Worm (Caenorhabditis elegans) whole organism, L3 larva: Measurements from ENCODE around the gene F21D5.7.
"Not testable (repeated sequence)": the region's sequence is repeated elsewhere in the genome, so short reads cannot be mapped to it uniquely, and the experiment has no call there.

ENCODE experiments used
- R02D3.7 ChIP-seq: fragments of 150-350 bp; optimal IDR thresholded peaks from 2 replicates; lab custom pipeline; 2014; ENCODE audit warnings: missing biosample characterization, missing genetic modification characterization
- ZK546.5 ChIP-seq: sonication (generic microtip); optimal IDR thresholded peaks from 2 replicates; lab custom pipeline; 2017; ENCODE audit warnings: missing biosample characterization, missing genetic modification characterization
- ceh-16 ChIP-seq: sonication (generic microtip); optimal IDR thresholded peaks from 2 replicates; lab custom pipeline; 2017; ENCODE audit warnings: missing biosample characterization, missing genetic modification characterization
- ceh-28 ChIP-seq: fragments of 150-350 bp; optimal IDR thresholded peaks from 2 replicates; lab custom pipeline; 2014; ENCODE audit warnings: missing biosample characterization, missing genetic modification reagents, missing genetic modification characterization
- daf-12 ChIP-seq: fragments of 150-350 bp; optimal IDR thresholded peaks from 2 replicates; lab custom pipeline; 2014; ENCODE audit warnings: missing biosample characterization, missing genetic modification reagents, missing genetic modification characterization
- egl-27 ChIP-seq: sonication (generic microtip); optimal IDR thresholded peaks from 4 replicates; lab custom pipeline; 2017; ENCODE audit warnings: missing biosample characterization, missing genetic modification reagents, missing genetic modification characterization
- egl-5 ChIP-seq: fragments of 150-350 bp; optimal IDR thresholded peaks from 2 replicates; lab custom pipeline; 2017; ENCODE audit warnings: missing biosample characterization, missing genetic modification reagents, missing genetic modification characterization, inconsistent platforms
- elt-1 ChIP-seq: fragments of 150-350 bp; optimal IDR thresholded peaks from 2 replicates; lab custom pipeline; 2014; ENCODE audit warnings: missing biosample characterization, missing genetic modification characterization
- elt-2 ChIP-seq: sonication (generic microtip); optimal IDR thresholded peaks from 2 replicates; lab custom pipeline; 2016; ENCODE audit warnings: missing genetic modification reagents, mild to moderate bottlenecking, missing genetic modification characterization, missing compliant biosample characterization
- elt-3 ChIP-seq, 3 experiments: fragments of 150-350 bp in 1 of 3; sonication (generic microtip) in 2 of 3; optimal IDR thresholded peaks; 2 replicates in 2 of 3; 4 replicates in 1 of 3; lab custom pipeline; 2014 to 2017; ENCODE audit warnings: missing biosample characterization in 3 of 3, missing genetic modification characterization in 3 of 3
- fkh-10 ChIP-seq: sonication (generic microtip); optimal IDR thresholded peaks from 2 replicates; lab custom pipeline; 2017; ENCODE audit warnings: missing biosample characterization, missing genetic modification reagents, missing genetic modification characterization
- fos-1 ChIP-seq: fragments of 150-350 bp; optimal IDR thresholded peaks from 2 replicates; lab custom pipeline; 2014; ENCODE audit warnings: missing biosample characterization, missing genetic modification characterization
- lin-15B ChIP-seq: fragments of 150-350 bp; optimal IDR thresholded peaks from 2 replicates; lab custom pipeline; 2014; ENCODE audit warnings: missing biosample characterization, missing genetic modification characterization
- lsy-12 ChIP-seq: sonication (generic microtip); optimal IDR thresholded peaks from 2 replicates; lab custom pipeline; 2016; ENCODE audit warnings: mild to moderate bottlenecking, missing genetic modification characterization, missing compliant biosample characterization
- mdl-1 ChIP-seq: fragments of 150-350 bp; optimal IDR thresholded peaks from 2 replicates; lab custom pipeline; 2014; ENCODE audit warnings: missing biosample characterization, missing genetic modification characterization
- mml-1 ChIP-seq: fragments of 150-350 bp; sonication (generic microtip); optimal IDR thresholded peaks from 3 replicates; lab custom pipeline; 2014; ENCODE audit warnings: missing biosample characterization, missing genetic modification characterization
- nfya-1 ChIP-seq: sonication (generic microtip); optimal IDR thresholded peaks from 2 replicates; lab custom pipeline; 2017; ENCODE audit warnings: missing genetic modification characterization, mild to moderate bottlenecking, missing compliant biosample characterization, antibody characterized with exemption, moderate library complexity; ENCODE audit not compliant: insufficient read depth
- nhr-237 ChIP-seq: fragments of 150-350 bp; optimal IDR thresholded peaks from 2 replicates; lab custom pipeline; 2014; ENCODE audit warnings: missing biosample characterization, missing genetic modification characterization
- nhr-28 ChIP-seq: fragments of 150-350 bp; optimal IDR thresholded peaks from 2 replicates; lab custom pipeline; 2014; ENCODE audit warnings: missing biosample characterization, missing genetic modification characterization
- pha-4 ChIP-seq: fragments of 150-350 bp; optimal IDR thresholded peaks from 2 replicates; lab custom pipeline; 2014; ENCODE audit warnings: missing biosample characterization, missing genetic modification reagents, missing genetic modification characterization
- pqm-1 ChIP-seq: fragments of 150-350 bp; optimal IDR thresholded peaks from 2 replicates; lab custom pipeline; 2017; ENCODE audit warnings: missing biosample characterization, missing genetic modification characterization, inconsistent platforms
- sea-2 ChIP-seq: fragments of 150-350 bp; sonication (generic microtip); optimal IDR thresholded peaks from 4 replicates; lab custom pipeline; 2014; ENCODE audit warnings: missing biosample characterization, missing genetic modification reagents, missing genetic modification characterization
- snpc-4 ChIP-seq: fragments of 150-350 bp; optimal IDR thresholded peaks from 2 replicates; lab custom pipeline; 2014; ENCODE audit warnings: missing biosample characterization, missing genetic modification characterization
- tbx-2 ChIP-seq: sonication (generic microtip); optimal IDR thresholded peaks from 2 replicates; lab custom pipeline; 2016; ENCODE audit warnings: mild to moderate bottlenecking, missing genetic modification characterization, missing compliant biosample characterization
- unc-62 ChIP-seq: fragments of 150-350 bp; sonication (generic microtip); optimal IDR thresholded peaks from 4 replicates; lab custom pipeline; 2014; ENCODE audit warnings: missing biosample characterization, missing genetic modification reagents, missing genetic modification characterization
- zag-1 ChIP-seq: fragments of 150-350 bp; optimal IDR thresholded peaks from 2 replicates; lab custom pipeline; 2014; ENCODE audit warnings: missing biosample characterization, missing genetic modification characterization
- ztf-4 ChIP-seq: fragments of 150-350 bp; optimal IDR thresholded peaks from 2 replicates; lab custom pipeline; 2014; ENCODE audit warnings: missing biosample characterization, missing genetic modification characterization

The F21D5.7 gene

ce11 chrIV:8728122-8728521, 15.4 kb downstream of the F21D5.7 start, which contains the start of gene otub-3:
Gene otub-3 (plus strand): TSS chrIV:8728177.
- TF ChIP-seq nhr-237 (tag; lab: Kevin White, UChicago), result no peak
- TF ChIP-seq ceh-16 (tag; lab: Kevin White, UChicago), result no peak
- TF ChIP-seq egl-5, result no peak
- TF ChIP-seq ceh-28 (tag; lab: Kevin White, UChicago), result no peak

- TF ChIP-seq tbx-2 (tag; lab: Kevin White, UChicago), result no peak
- TF ChIP-seq R02D3.7, result peak; percentile 15
- TF ChIP-seq lin-15B (tag; lab: Kevin White, UChicago), result peak; percentile 2
- no peak for TF ChIP-seq daf-12 (tag; lab: Kevin White, UChicago)
- TF ChIP-seq pqm-1 (tag; lab: Kevin White, UChicago), result peak; percentile 32
- TF ChIP-seq elt-2 (tag; lab: Kevin White, UChicago), result peak; percentile 64
These were observed 18.2 kb downstream of the F21D5.7 start, which contains the start of gene pgm-3 for ce11 chrIV:8725345-8725744. Gene pgm-3 (plus strand): TSS chrIV:8725722.

- TF ChIP-seq sea-2 (GFP tag; lab: Kevin White, UChicago) (no peak), ztf-4 (tag; lab: Kevin White, UChicago) (no peak), ZK546.5 (no peak), fkh-10 (GFP tag; lab: Kevin White, UChicago) (no peak), fos-1 (tag; lab: Kevin White, UChicago) (no peak), mml-1 (tag; lab: Kevin White, UChicago) (no peak), pha-4 (tag; lab: Kevin White, UChicago) (no peak), lin-15B (tag; lab: Kevin White, UChicago) (no peak), unc-62 (no peak)
These were observed 18.6 kb downstream of the F21D5.7 start for ce11 chrIV:8724907-8725306.

- TF ChIP-seq egl-5 (no peak), sea-2 (GFP tag; lab: Kevin White, UChicago) (no peak)
These were observed 19.8 kb downstream of the F21D5.7 start, which contains the start of gene F21D5.9 for ce11 chrIV:8723720-8724119. Gene F21D5.9 (plus strand): TSS chrIV:8724020.

ce11 chrIV:8722801-8723200, 20.7 kb downstream of the F21D5.7 start:
- TF ChIP-seq sea-2 (GFP tag; lab: Kevin White, UChicago) (no peak), lsy-12 (tag; lab: Kevin White, UChicago) (no peak), nhr-28 (tag; lab: Kevin White, UChicago) (no peak), zag-1 (tag; lab: Kevin White, UChicago) (no peak), elt-3 (tag; optimal IDR thresholded peaks at IDR 0.05; lab: Kevin White, UChicago) (no peak), mml-1 (tag; lab: Kevin White, UChicago) (no peak)
- TF ChIP-seq, all 47 proteins: peak for 0

- no peak for TF ChIP-seq ZK546.5
- TF ChIP-seq tbx-2 (tag; lab: Kevin White, UChicago), result no peak
- TF ChIP-seq lsy-12 (tag; lab: Kevin White, UChicago), result no peak
- TF ChIP-seq lin-15B (tag; lab: Kevin White, UChicago), result no peak
- no peak for TF ChIP-seq elt-1 (tag; lab: Kevin White, UChicago)
- no peak for TF ChIP-seq egl-5
- no peak for TF ChIP-seq nhr-237 (tag; lab: Kevin White, UChicago)
- no peak for TF ChIP-seq sea-2 (GFP tag; lab: Kevin White, UChicago)
- no peak for TF ChIP-seq mdl-1
- TF ChIP-seq elt-2 (tag; lab: Kevin White, UChicago), result no peak
- TF ChIP-seq nfya-1, result no peak
- TF ChIP-seq egl-27, result no peak
These were observed 25.4 kb downstream of the F21D5.7 start, which contains the start of gene H23L24.1 for ce11 chrIV:8718153-8718552. Gene H23L24.1 (plus strand): TSS chrIV:8718453.

- TF ChIP-seq snpc-4; nfya-1; ceh-28 (tag; lab: Kevin White, UChicago): not testable (repeated sequence)
- TF ChIP-seq, all 47 proteins: peak for 0; not testable (repeated sequence) for 47
These were observed 28.5 kb downstream of the F21D5.7 start, which contains the start of the genes parg-2 and ipla-5 for ce11 chrIV:8715032-8715431. Gene parg-2 (minus strand): TSS chrIV:8715132. Gene ipla-5 (plus strand): TSS chrIV:8715247.
